Worm (Caenorhabditis elegans): ENCODE data around the gene hmp-1.
A peak's percentile ranks its signal among the peaks of the same experiment; 100 is the strongest.

hmp-1 gene

DNA sequence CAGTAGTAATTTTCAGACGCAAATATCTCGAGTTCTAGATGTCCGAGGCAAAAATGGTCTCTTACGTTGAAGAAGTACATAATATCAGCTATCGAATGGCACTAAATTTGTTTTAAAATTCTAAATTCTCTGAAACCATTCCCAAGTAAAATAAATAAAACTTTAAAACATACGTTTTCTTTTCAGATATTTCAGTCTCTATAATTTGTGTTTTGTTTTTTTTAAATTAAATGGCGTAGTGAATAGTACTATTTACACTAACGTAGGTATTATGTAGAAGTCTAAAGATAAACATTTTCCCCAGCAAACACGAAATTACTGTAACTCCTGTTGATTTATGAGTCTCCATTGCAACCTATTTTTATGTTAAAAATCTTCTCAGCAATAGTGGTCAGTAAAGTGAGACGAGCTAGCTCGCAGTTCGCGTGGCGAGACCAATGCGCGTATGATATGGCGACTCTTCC lies 28.4 kb upstream of the hmp-1 start:
- no peak for TF ChIP-seq xbp-1 (tag; optimal IDR thresholded peaks at IDR 0.05)
- TF ChIP-seq unc-62 (GFP tag; optimal IDR thresholded peaks at IDR 0.05), result no peak
- TF ChIP-seq C16A3.4 (tag; optimal IDR thresholded peaks at IDR 0.05), result no peak
- peak; percentile 46; the same call in 1 of the 2 replicates for TF ChIP-seq ceh-88 (GFP tag; IDR thresholded peaks at IDR 0.05)
- TF ChIP-seq ceh-82 (tag; optimal IDR thresholded peaks at IDR 0.05), result no peak
- TF ChIP-seq ztf-11 (tag; optimal IDR thresholded peaks at IDR 0.05), result no peak
- TF ChIP-seq efl-1 (optimal IDR thresholded peaks at IDR 0.05), result no peak
- peak in 1 of 2 experiments; percentile 79 for TF ChIP-seq efl-1 (GFP tag; optimal IDR thresholded peaks at IDR 0.05 in 1 of 2)
- TF ChIP-seq lsy-2 (tag; optimal IDR thresholded peaks at IDR 0.05), result peak in 1 of 2 experiments; percentile 4
- peak; percentile 19 for TF ChIP-seq nhr-71 (tag; optimal IDR thresholded peaks at IDR 0.05)
- peak; percentile 2 for TF ChIP-seq nhr-47 (tag; optimal IDR thresholded peaks at IDR 0.05)
- TF ChIP-seq nhr-19 (GFP tag; conservative IDR thresholded peaks at IDR 0.05), result peak; percentile 44
- TF ChIP-seq zip-4 (GFP tag; optimal IDR thresholded peaks at IDR 0.05), result no peak
- no peak for TF ChIP-seq C34B4.2 (tag; optimal IDR thresholded peaks at IDR 0.05)

DNA sequence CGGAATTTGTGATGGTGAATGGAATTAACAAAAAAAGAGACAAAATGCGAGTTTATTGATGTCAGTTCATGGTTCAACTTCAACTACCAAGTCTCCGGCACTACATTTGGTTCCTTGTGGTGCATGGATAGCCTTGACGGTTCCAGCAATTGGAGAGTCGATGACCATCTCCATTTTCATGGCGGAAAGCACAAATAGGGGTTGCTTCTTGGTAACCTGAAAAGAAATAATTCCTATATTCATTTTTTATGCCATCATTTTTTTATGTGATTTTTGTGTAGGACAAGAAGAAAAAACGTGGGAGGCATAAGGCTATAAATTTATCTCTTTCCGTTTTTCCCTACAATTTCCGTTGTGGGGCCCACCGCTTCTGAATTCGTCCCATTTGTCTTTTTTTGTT lies 27.6 kb upstream of the hmp-1 start:
- TF ChIP-seq fkh-4 (tag; optimal IDR thresholded peaks at IDR 0.05; ENCODE audit: borderline replicate concordance) (no peak), efl-1 (optimal IDR thresholded peaks at IDR 0.05) (no peak), efl-1 (GFP tag; optimal IDR thresholded peaks at IDR 0.05 in 1 of 2) (peak in 1 of 2 experiments; percentile 65), F16B12.6 (tag; optimal IDR thresholded peaks at IDR 0.05) (no peak), nhr-85 (tag) (peak; percentile 70)

- TF ChIP-seq lsy-2 (tag; optimal IDR thresholded peaks at IDR 0.05) (no peak), ets-5 (GFP tag; IDR thresholded peaks at IDR 0.05) (no peak), nhr-76 (tag; optimal IDR thresholded peaks at IDR 0.05) (no peak), elt-2 (tag; optimal IDR thresholded peaks at IDR 0.05) (no peak), jun-1 (tag; optimal IDR thresholded peaks at IDR 0.05) (no peak), efl-1 (optimal IDR thresholded peaks at IDR 0.05) (no peak), efl-1 (GFP tag; optimal IDR thresholded peaks at IDR 0.05 in 1 of 2) (peak in 1 of 2 experiments; percentile 7), ama-1 (optimal IDR thresholded peaks at IDR 0.05) (peak; percentile 76)
Observed at ce11 chrV:11818786-11819185, 26.9 kb upstream of the hmp-1 start.

DNA sequence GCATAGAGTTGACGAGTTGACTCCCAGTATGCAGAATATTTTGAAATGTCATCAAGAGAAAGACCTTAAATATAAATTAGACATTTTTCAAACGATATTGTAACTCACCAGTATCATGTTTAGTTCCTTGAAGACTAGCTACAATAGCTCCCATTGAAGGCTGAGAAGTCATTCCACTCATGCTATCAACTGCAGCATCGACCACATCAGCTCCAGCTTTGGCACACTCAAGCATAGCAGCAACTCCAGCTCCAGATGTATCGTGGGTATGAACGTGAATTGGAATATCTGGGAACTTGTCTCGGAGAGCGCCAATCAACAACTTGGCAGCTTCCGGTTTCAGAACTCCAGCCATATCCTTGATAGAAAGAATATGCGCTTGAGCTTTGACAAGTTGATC lies 26.2 kb upstream of the hmp-1 start:
- TF ChIP-seq elt-2 (tag; optimal IDR thresholded peaks at IDR 0.05) (no peak), efl-1 (optimal IDR thresholded peaks at IDR 0.05) (no peak), efl-1 (GFP tag; optimal IDR thresholded peaks at IDR 0.05 in 1 of 2) (peak in 1 of 2 experiments; percentile 65)

- peak; percentile 61 for TF ChIP-seq nhr-85 (tag)
- TF ChIP-seq ets-5 (GFP tag; IDR thresholded peaks at IDR 0.05), result no peak
- TF ChIP-seq dpl-1 (GFP tag; optimal IDR thresholded peaks at IDR 0.05), result no peak
- no peak for TF ChIP-seq mab-9 (GFP tag; IDR thresholded peaks at IDR 0.05)
- TF ChIP-seq nhr-84 (tag; optimal IDR thresholded peaks at IDR 0.05), result no peak
- TF ChIP-seq lin-35 (GFP tag; optimal IDR thresholded peaks at IDR 0.05), result peak in 1 of 2 experiments; percentile 3
- TF ChIP-seq unc-30 (tag; optimal IDR thresholded peaks at IDR 0.05), result no peak
- TF ChIP-seq C16A3.4 (tag; optimal IDR thresholded peaks at IDR 0.05), result no peak
- no peak for TF ChIP-seq ztf-4 (tag; optimal IDR thresholded peaks at IDR 0.05)
- TF ChIP-seq Y116A8C.19 (tag; optimal IDR thresholded peaks at IDR 0.05; ENCODE audit: borderline replicate concordance), result no peak
- no peak for TF ChIP-seq ceh-8 (GFP tag; optimal IDR thresholded peaks at IDR 0.05)
- TF ChIP-seq mef-2 (tag; optimal IDR thresholded peaks at IDR 0.05), result no peak
- no peak for TF ChIP-seq elt-2 (tag; optimal IDR thresholded peaks at IDR 0.05)
- no peak for TF ChIP-seq ceh-63 (GFP tag; optimal IDR thresholded peaks at IDR 0.05)
- TF ChIP-seq unc-130 (tag; optimal IDR thresholded peaks at IDR 0.05), result no peak
- TF ChIP-seq C04F5.9 (tag; optimal IDR thresholded peaks at IDR 0.05), result no peak
- peak; percentile 2 for TF ChIP-seq ama-1 (optimal IDR thresholded peaks at IDR 0.05)
- peak; percentile 1 for TF ChIP-seq nhr-71 (tag; optimal IDR thresholded peaks at IDR 0.05)
Observed at ce11 chrV:11820551-11820950, 25.1 kb upstream of the hmp-1 start.

All from whole organism, L1 larva.